Worm (Caenorhabditis elegans): ENCODE data around the gene F22E12.1.

The F22E12.1 gene

ce11 chrV:10416925-10417324 lies 40.2 kb downstream of the F22E12.1 start, which contains the start of gene F15H10.10:
Gene F15H10.10, minus strand, starts transcription at chrV:10417025.
- TF ChIP-seq mls-2 (tag; optimal IDR thresholded peaks at IDR 0.05) (no peak), lin-13 (tag; optimal IDR thresholded peaks at IDR 0.05) (no peak), unc-39 (tag; optimal IDR thresholded peaks at IDR 0.05) (no peak), snpc-4 (tag; optimal IDR thresholded peaks at IDR 0.05) (no peak), mab-5 (tag; optimal IDR thresholded peaks at IDR 0.05) (no peak)

DNA sequence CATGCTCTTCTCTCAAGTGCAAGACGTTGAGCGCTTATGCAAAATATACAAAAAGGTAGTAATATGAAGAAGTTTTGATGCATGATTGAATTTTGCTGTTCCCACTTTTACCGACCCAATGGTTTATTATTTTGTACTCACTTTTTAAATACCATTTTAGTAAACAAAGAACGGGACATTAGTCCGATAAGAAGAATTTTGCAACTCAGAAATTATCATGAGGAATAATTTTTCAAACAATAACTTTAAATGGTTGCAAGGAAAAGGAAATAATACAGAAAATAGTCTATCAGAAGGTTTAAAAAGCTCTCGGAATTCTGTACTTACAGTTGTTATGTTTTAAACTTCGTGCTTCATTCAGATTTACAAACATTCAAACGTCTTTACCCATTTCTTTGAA lies 42.5 kb downstream of the F22E12.1 start, which contains the start of gene F15H10.9:
F15H10.9 (minus strand) TSS at position 101 of the 400 bp plus-strand sequence.
- no peak for TF ChIP-seq tbx-8 (GFP tag; optimal IDR thresholded peaks at IDR 0.05)
- no peak for TF ChIP-seq sem-2 (GFP tag; optimal IDR thresholded peaks at IDR 0.05)
- TF ChIP-seq ceh-43 (GFP tag; optimal IDR thresholded peaks at IDR 0.05), result no peak
- no peak for TF ChIP-seq ces-1 (GFP tag; optimal IDR thresholded peaks at IDR 0.05)
- no peak for TF ChIP-seq ceh-83 (GFP tag; optimal IDR thresholded peaks at IDR 0.05)
- no peak for TF ChIP-seq elt-1 (tag; optimal IDR thresholded peaks at IDR 0.05; ENCODE audit: borderline replicate concordance, insufficient read depth)
- no peak for TF ChIP-seq nhr-12 (tag; optimal IDR thresholded peaks at IDR 0.05)
- TF ChIP-seq nhr-2 (tag; optimal IDR thresholded peaks at IDR 0.05), result no peak
- TF ChIP-seq nhr-76 (tag; optimal IDR thresholded peaks at IDR 0.05), result no peak
- TF ChIP-seq unc-62 (GFP tag; optimal IDR thresholded peaks at IDR 0.05), result no peak
- no peak for TF ChIP-seq unc-120 (tag; optimal IDR thresholded peaks at IDR 0.05; ENCODE audit: poor library complexity, severe bottlenecking)
- no peak for TF ChIP-seq mab-5 (tag; optimal IDR thresholded peaks at IDR 0.05)
- TF ChIP-seq hlh-1 (tag; optimal IDR thresholded peaks at IDR 0.05), result no peak
- no peak for TF ChIP-seq snpc-4 (tag; optimal IDR thresholded peaks at IDR 0.05)
- no peak for TF ChIP-seq lsy-2 (tag; optimal IDR thresholded peaks at IDR 0.05)
- no peak for TF ChIP-seq mls-2 (tag; optimal IDR thresholded peaks at IDR 0.05)
- TF ChIP-seq flh-1 (GFP tag; optimal IDR thresholded peaks at IDR 0.05), result no peak
- TF ChIP-seq elt-3 (tag; optimal IDR thresholded peaks at IDR 0.05), result no peak

DNA sequence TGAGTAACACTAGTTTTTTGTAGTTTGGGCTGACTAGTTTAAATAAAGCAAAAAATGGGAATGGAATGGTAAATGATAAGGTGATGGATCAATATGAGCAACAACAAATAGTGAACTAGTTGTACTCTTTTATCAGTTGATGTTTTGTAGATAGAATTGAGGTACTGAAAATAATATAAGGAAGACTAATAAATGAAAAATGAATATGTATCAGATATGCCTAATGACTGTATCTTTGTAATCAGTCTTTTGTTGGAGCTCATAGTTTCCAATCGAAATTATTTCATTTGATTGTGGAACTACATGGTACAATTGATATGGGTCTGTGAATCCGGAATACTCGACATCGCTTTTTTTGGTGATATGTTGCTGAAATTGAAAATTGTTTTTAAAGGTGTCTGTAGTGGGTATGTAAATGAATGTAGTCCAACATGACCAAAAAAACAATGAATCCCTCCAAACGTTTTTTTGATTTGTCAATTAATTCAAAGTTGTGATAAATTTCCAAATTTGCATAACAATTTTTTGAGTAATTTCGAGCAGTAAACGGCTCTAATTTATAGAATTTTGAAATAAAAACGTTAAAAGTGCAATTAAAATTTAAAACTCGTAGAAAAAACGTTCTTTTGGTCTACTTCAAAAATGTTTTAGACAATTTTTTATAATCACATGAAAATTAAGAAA lies 47.0 kb downstream of the F22E12.1 start, which contains the start of gene F15H10.12:
F15H10.12 (minus strand) TSS at position 51 of the 684 bp plus-strand sequence.
- TF ChIP-seq unc-62 (GFP tag; optimal IDR thresholded peaks at IDR 0.05) (no peak), nhr-76 (tag; optimal IDR thresholded peaks at IDR 0.05) (no peak), lin-32 (GFP tag; optimal IDR thresholded peaks at IDR 0.05) (no peak), sem-2 (GFP tag; optimal IDR thresholded peaks at IDR 0.05) (no peak), ceh-43 (GFP tag; optimal IDR thresholded peaks at IDR 0.05) (no peak)

DNA sequence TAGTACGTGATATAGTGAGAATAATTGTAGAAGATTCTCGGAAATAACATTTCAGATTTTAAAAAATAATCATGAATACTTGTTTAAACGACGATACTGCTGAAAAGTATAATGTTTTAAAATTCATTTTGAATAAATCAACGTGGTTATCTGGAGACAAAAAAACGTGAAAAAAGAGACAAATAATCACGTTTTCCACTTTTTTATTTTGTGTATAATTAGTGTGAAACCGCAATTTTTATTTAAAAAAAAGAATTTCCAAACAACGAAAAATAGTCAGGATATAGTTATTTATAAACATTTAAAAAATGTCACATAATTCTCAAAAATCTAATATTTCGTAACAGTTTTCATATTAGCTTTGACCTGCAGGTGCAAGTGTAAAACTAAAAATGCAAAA lies 50.8 kb downstream of the F22E12.1 start, which contains the start of gene F15H10.7:
F15H10.7 (minus strand) TSS at position 101 of the 400 bp plus-strand sequence.
- no peak for TF ChIP-seq ceh-39 (tag; optimal IDR thresholded peaks at IDR 0.05)
- no peak for TF ChIP-seq elt-1 (tag; optimal IDR thresholded peaks at IDR 0.05; ENCODE audit: borderline replicate concordance, insufficient read depth)
- TF ChIP-seq sem-2 (GFP tag; optimal IDR thresholded peaks at IDR 0.05), result no peak
- TF ChIP-seq lin-13 (tag; optimal IDR thresholded peaks at IDR 0.05), result no peak
- TF ChIP-seq ztf-11 (tag; optimal IDR thresholded peaks at IDR 0.05), result no peak
- TF ChIP-seq nhr-237 (tag; optimal IDR thresholded peaks at IDR 0.05), result no peak
- no peak for TF ChIP-seq unc-62 (GFP tag; optimal IDR thresholded peaks at IDR 0.05)

DNA sequence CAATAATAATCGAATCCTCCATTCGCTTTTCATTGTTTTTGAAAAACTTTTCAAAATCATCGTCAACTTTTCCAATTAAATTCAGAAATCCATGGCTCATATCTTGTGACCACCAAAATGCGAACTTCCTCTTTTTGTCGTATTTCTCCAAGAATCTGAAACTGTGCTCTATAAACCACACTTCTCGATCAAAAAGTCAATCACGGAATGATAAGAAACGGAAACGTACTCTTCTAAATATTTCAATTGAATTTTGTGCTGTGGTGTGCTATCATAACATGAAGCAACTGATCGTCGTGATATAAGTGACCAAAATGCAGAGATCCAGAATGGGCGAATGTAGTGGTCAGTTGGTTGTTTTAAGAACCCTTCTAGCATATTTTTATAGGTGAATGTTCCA lies 52.4 kb downstream of the F22E12.1 start:
- no peak for TF ChIP-seq snpc-4 (tag; optimal IDR thresholded peaks at IDR 0.05)
- no peak for TF ChIP-seq unc-120 (tag; optimal IDR thresholded peaks at IDR 0.05; ENCODE audit: poor library complexity, severe bottlenecking)
- TF ChIP-seq lin-13 (tag; optimal IDR thresholded peaks at IDR 0.05), result no peak
- TF ChIP-seq pha-4 (tag; optimal IDR thresholded peaks at IDR 0.05), result no peak
